Worm (Caenorhabditis elegans): Measurements from ENCODE around the gene nhr-96.

The nhr-96 gene

DNA sequence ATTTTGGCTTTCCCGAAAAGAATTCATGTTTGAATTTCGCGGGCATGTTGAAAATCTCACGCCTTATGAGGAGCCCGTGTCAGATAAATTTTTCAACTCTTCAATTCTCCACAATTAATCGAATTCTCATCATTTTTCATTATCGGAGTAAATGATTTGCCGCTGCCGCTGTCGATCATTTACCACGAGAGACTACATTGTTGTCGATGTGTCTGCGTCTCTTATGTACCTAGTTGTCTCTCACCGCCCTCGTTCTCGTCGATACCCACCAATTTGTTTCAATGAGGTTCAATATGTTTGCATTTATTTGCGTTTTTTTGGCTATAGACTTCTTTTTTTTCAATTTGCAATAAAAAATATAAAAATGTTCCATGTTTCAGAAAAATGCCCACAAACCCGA lies 41.2 kb upstream of the nhr-96 start, which contains the start of gene nhr-13:
Gene nhr-13, plus strand, starts transcription at position 369 of the 400 bp plus-strand sequence.
- TF ChIP-seq unc-42 (tag; optimal IDR thresholded peaks at IDR 0.05) = no peak

- TF ChIP-seq hlh-13 (GFP tag; optimal IDR thresholded peaks at IDR 0.05) = no peak
- no peak for TF ChIP-seq K02D7.2 (tag; optimal IDR thresholded peaks at IDR 0.05)
- TF ChIP-seq sdc-2 (tag; optimal IDR thresholded peaks at IDR 0.05) = no peak
- TF ChIP-seq hlh-6 (tag; optimal IDR thresholded peaks at IDR 0.05) = no peak
- TF ChIP-seq unc-55 (GFP tag; optimal IDR thresholded peaks at IDR 0.05) = no peak
- no peak for TF ChIP-seq elt-2 (tag; optimal IDR thresholded peaks at IDR 0.05)
- TF ChIP-seq pros-1 (tag; optimal IDR thresholded peaks at IDR 0.05) = no peak
- no peak for TF ChIP-seq hlh-15 (tag; optimal IDR thresholded peaks at IDR 0.05)
- no peak for TF ChIP-seq ceh-6 (GFP tag; optimal IDR thresholded peaks at IDR 0.05)
- no peak for TF ChIP-seq pat-9 (tag; optimal IDR thresholded peaks at IDR 0.05)
Observed at ce11 chrV:2199594-2199993, 33.7 kb upstream of the nhr-96 start.

- TF ChIP-seq zip-5 (tag; optimal IDR thresholded peaks at IDR 0.05) = no peak
- no peak for TF ChIP-seq madf-2 (tag; optimal IDR thresholded peaks at IDR 0.05)
- TF ChIP-seq pha-2 (tag; optimal IDR thresholded peaks at IDR 0.05) = no peak
- TF ChIP-seq T23F11.4 (GFP tag; optimal IDR thresholded peaks at IDR 0.05) = no peak
- TF ChIP-seq ceh-19 (GFP tag; optimal IDR thresholded peaks at IDR 0.05) = no peak
- no peak for TF ChIP-seq pat-9 (tag; optimal IDR thresholded peaks at IDR 0.05)
- TF ChIP-seq pag-3 (tag; optimal IDR thresholded peaks at IDR 0.05; ENCODE audit: borderline replicate concordance) = no peak
- no peak for TF ChIP-seq ztf-16 (tag; optimal IDR thresholded peaks at IDR 0.05)
- TF ChIP-seq ceh-45 (GFP tag; IDR thresholded peaks at IDR 0.05) = no peak
- no peak for TF ChIP-seq K02D7.2 (tag; optimal IDR thresholded peaks at IDR 0.05)
- TF ChIP-seq ceh-34 (tag; optimal IDR thresholded peaks at IDR 0.05) = no peak
- no peak for TF ChIP-seq ceh-22 (tag; optimal IDR thresholded peaks at IDR 0.05)
- no peak for TF ChIP-seq ceh-2 (tag; optimal IDR thresholded peaks at IDR 0.05)
- no peak for TF ChIP-seq eyg-1 (tag; optimal IDR thresholded peaks at IDR 0.05)
- TF ChIP-seq Y22D7AL.16 (tag; optimal IDR thresholded peaks at IDR 0.05) = no peak
- TF ChIP-seq ttx-3 (tag; optimal IDR thresholded peaks at IDR 0.05) = no peak
- no peak for TF ChIP-seq C38D4.7 (GFP tag; optimal IDR thresholded peaks at IDR 0.05)
- TF ChIP-seq dmd-4 (tag; optimal IDR thresholded peaks at IDR 0.05; ENCODE audit: borderline replicate concordance) = no peak
- no peak for TF ChIP-seq hlh-8 (tag; optimal IDR thresholded peaks at IDR 0.05)
- TF ChIP-seq F13H6.1 (tag; optimal IDR thresholded peaks at IDR 0.05) = no peak
Observed at ce11 chrV:2200402-2200801, 32.9 kb upstream of the nhr-96 start.

DNA sequence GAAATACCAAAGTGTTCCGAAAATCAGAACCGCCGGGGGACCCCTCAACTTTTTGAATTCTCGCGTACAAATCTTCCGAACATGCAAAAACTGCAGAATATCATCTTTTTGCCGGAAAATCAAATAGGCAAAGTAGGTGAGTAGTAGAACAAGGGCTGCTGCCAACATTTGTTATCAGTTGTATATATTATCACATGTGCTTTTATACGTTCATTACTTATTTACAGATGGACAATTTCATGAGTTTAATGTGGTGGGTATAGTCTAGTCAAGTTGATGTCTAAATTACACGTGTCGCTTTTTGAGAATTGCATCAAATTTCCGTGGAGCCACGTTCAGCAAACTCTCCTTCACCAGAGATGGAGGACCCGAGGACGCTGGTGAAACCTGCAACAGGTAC lies 32.0 kb upstream of the nhr-96 start, which contains the start of gene cyp-32B1:
Gene cyp-32B1, minus strand, starts transcription at position 176 of the 400 bp plus-strand sequence.
- TF ChIP-seq hlh-15 (tag; optimal IDR thresholded peaks at IDR 0.05) (no peak), C38D4.7 (GFP tag; optimal IDR thresholded peaks at IDR 0.05) (no peak), ceh-45 (GFP tag; IDR thresholded peaks at IDR 0.05) (no peak), unc-86 (tag; optimal IDR thresholded peaks at IDR 0.05) (no peak), sdc-2 (tag; optimal IDR thresholded peaks at IDR 0.05) (no peak), pax-1 (tag; optimal IDR thresholded peaks at IDR 0.05) (no peak), ztf-16 (tag; optimal IDR thresholded peaks at IDR 0.05) (no peak), ceh-19 (GFP tag; optimal IDR thresholded peaks at IDR 0.05) (no peak), madf-2 (tag; optimal IDR thresholded peaks at IDR 0.05) (no peak), ets-4 (tag; optimal IDR thresholded peaks at IDR 0.05) (no peak), fkh-6 (tag; optimal IDR thresholded peaks at IDR 0.05) (no peak), elt-2 (tag; optimal IDR thresholded peaks at IDR 0.05) (no peak), nhr-232 (tag; optimal IDR thresholded peaks at IDR 0.05) (no peak), sox-2 (GFP tag; IDR thresholded peaks at IDR 0.05) (no peak)

ce11 chrV:2204080-2204479 lies 29.2 kb upstream of the nhr-96 start, which contains the start of gene cyp-33C12:
cyp-33C12 (minus strand) TSS chrV:2204400.
- TF ChIP-seq che-1 (tag; optimal IDR thresholded peaks at IDR 0.05) = no peak
- TF ChIP-seq unc-3 (GFP tag; conservative IDR thresholded peaks at IDR 0.05) = no peak
- TF ChIP-seq unc-3 (tag; optimal IDR thresholded peaks at IDR 0.05) = no peak
